Fruit fly (Drosophila melanogaster): ENCODE measurements around the gene CG10631.
A peak's percentile ranks its signal among the peaks of the same experiment; 100 is the strongest.

CG10631 gene

dm6 chr2L:19800703-19801102, 44.0 kb upstream of the CG10631 start (continued):
- TF ChIP-seq bigmax (GFP tag; optimal IDR thresholded peaks at IDR 0.05): no peak
- no peak for TF ChIP-seq MTF-1 (GFP tag; optimal IDR thresholded peaks at IDR 0.05; ENCODE audit: borderline replicate concordance)
- TF ChIP-seq yki (optimal IDR thresholded peaks at IDR 0.05): no peak
- TF ChIP-seq CG17568 (GFP tag; optimal IDR thresholded peaks at IDR 0.05): no peak
- no peak for TF ChIP-seq stwl (tag; optimal IDR thresholded peaks at IDR 0.05)
- no peak for TF ChIP-seq lola (GFP tag; optimal IDR thresholded peaks at IDR 0.05)
- TF ChIP-seq CG14860 (GFP tag; IDR thresholded peaks at IDR 0.05; ENCODE audit: partially characterized antibody): no peak
- TF ChIP-seq CG4328 (GFP tag; optimal IDR thresholded peaks at IDR 0.05): no peak
- TF ChIP-seq Lpt (GFP tag; optimal IDR thresholded peaks at IDR 0.05): no peak
- TF ChIP-seq grau (tag; optimal IDR thresholded peaks at IDR 0.05): peak; percentile 42
- TF ChIP-seq CG8944 (GFP tag; optimal IDR thresholded peaks at IDR 0.05): no peak
- no peak for TF ChIP-seq pzg (GFP tag; optimal IDR thresholded peaks at IDR 0.05)
- no peak for TF ChIP-seq emc (GFP tag; optimal IDR thresholded peaks at IDR 0.05)
- TF ChIP-seq org-1 (GFP tag; optimal IDR thresholded peaks at IDR 0.05): no peak
- no peak for TF ChIP-seq corto (GFP tag; optimal IDR thresholded peaks at IDR 0.05)
- TF ChIP-seq CG7556 (GFP tag; optimal IDR thresholded peaks at IDR 0.05): peak; percentile 41
- TF ChIP-seq CG18011 (GFP tag; optimal IDR thresholded peaks at IDR 0.05): no peak
- no peak for TF ChIP-seq CG10543 (GFP tag; optimal IDR thresholded peaks at IDR 0.05)
- no peak for TF ChIP-seq wor (GFP tag; IDR thresholded peaks at IDR 0.05)
- TF ChIP-seq tx (GFP tag; optimal IDR thresholded peaks at IDR 0.05): no peak
- TF ChIP-seq CG18476 (GFP tag; optimal IDR thresholded peaks at IDR 0.05): no peak
- TF ChIP-seq dmrt11E (tag; optimal IDR thresholded peaks at IDR 0.05): peak; percentile 11
- no peak for TF ChIP-seq CG4360 (GFP tag; IDR thresholded peaks at IDR 0.05)
- no peak for TF ChIP-seq CG13894 (tag; optimal IDR thresholded peaks at IDR 0.05)
- no peak for TF ChIP-seq croc (GFP tag; conservative IDR thresholded peaks at IDR 0.05)
- TF ChIP-seq dysf (GFP tag; IDR thresholded peaks at IDR 0.05): no peak
- no peak for TF ChIP-seq jing (GFP tag; optimal IDR thresholded peaks at IDR 0.05)
- TF ChIP-seq CG3995 (GFP tag; optimal IDR thresholded peaks at IDR 0.05): no peak
- no peak for TF ChIP-seq CG6791 (GFP tag; IDR thresholded peaks at IDR 0.05; ENCODE audit: partially characterized antibody)
- peak; percentile 32 for TF ChIP-seq phol (tag; optimal IDR thresholded peaks at IDR 0.05)
- no peak for TF ChIP-seq CG11093 (GFP tag; IDR thresholded peaks at IDR 0.05)
- no peak for TF ChIP-seq sqz (GFP tag; optimal IDR thresholded peaks at IDR 0.05)
- TF ChIP-seq hb (GFP tag; IDR thresholded peaks at IDR 0.05; ENCODE audit: partially characterized antibody): no peak
- TF ChIP-seq dm (GFP tag; optimal IDR thresholded peaks at IDR 0.05): no peak
- TF ChIP-seq sens-2 (GFP tag; IDR thresholded peaks at IDR 0.05): no peak
- TF ChIP-seq prd (optimal IDR thresholded peaks at IDR 0.05): no peak
- TF ChIP-seq prd (GFP tag; IDR thresholded peaks at IDR 0.05): peak; percentile 33; the same call in 1 of the 3 replicates
- no peak for TF ChIP-seq CG6683 (GFP tag; optimal IDR thresholded peaks at IDR 0.05)
- peak in 1 of 2 experiments; percentile 19 for TF ChIP-seq dpn (GFP tag; optimal IDR thresholded peaks at IDR 0.05)
- no peak for TF ChIP-seq zfh2 (GFP tag; optimal IDR thresholded peaks at IDR 0.05)
- TF ChIP-seq CG2199 (GFP tag; IDR thresholded peaks at IDR 0.05): no peak
- TF ChIP-seq Atf3 (GFP tag; optimal IDR thresholded peaks at IDR 0.05): no peak
- peak; percentile 36 for TF ChIP-seq CG2712 (tag; optimal IDR thresholded peaks at IDR 0.05)
- no peak for TF ChIP-seq lilli (GFP tag; optimal IDR thresholded peaks at IDR 0.05)
- TF ChIP-seq Mad (GFP tag; optimal IDR thresholded peaks at IDR 0.05): no peak
- no peak for TF ChIP-seq ab (GFP tag; optimal IDR thresholded peaks at IDR 0.05)
- no peak for TF ChIP-seq ssp (GFP tag; IDR thresholded peaks at IDR 0.05)
- TF ChIP-seq tgo (GFP tag; IDR thresholded peaks at IDR 0.05): no peak
- TF ChIP-seq ci (GFP tag; IDR thresholded peaks at IDR 0.05): no peak
- TF ChIP-seq CG18619 (GFP tag; optimal IDR thresholded peaks at IDR 0.05): no peak
- peak; percentile 24; the same call in 1 of the 2 replicates for TF ChIP-seq Awh (GFP tag; IDR thresholded peaks at IDR 0.05)
- no peak for TF ChIP-seq slbo (GFP tag; IDR thresholded peaks at IDR 0.05)
